Fruit fly (Drosophila melanogaster) whole organism, embryonic: ENCODE results near the gene Rab6.

Experiments used
- CG12744 ChIP-seq: fragments of 200-800 bp; sonication (Bioruptor generic); optimal IDR thresholded peaks from 2 replicates; lab custom pipeline; 2016; ENCODE audit warnings: missing biosample characterization, missing genetic modification characterization
- CG4404 ChIP-seq: fragments of 200-800 bp; sonication (Bioruptor generic); IDR thresholded peaks from 2 replicates; pipeline ENCODE4 v1.3.6; 2022; ENCODE audit warnings: missing biosample characterization, missing genetic modification characterization
- HLH4C ChIP-seq: fragments of 200-800 bp; sonication (Bioruptor generic); IDR thresholded peaks from 3 replicates; pipeline ENCODE4 v1.3.6; 2022; ENCODE audit warnings: missing biosample characterization, missing genetic modification characterization; ENCODE audit not compliant: partially characterized antibody

DNA sequence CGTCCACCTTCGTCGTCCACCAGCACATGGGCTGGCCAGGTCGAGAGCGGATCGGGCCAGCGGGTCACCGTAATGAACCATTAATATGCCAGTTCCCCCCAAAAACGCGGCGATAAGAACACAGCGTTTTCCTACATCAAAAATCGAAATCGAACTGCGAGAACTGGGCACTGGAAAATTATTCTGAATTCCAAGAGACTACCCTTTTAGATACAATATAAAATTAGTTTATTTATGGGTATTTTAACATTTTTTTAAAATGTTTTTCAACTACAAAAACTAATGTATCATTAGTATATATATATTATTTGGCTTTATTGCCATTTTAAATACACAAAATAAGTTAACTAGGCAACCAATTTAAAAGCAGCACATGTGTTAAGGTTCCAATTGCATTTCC, 30.2 kb downstream of the Rab6 start:
- TF ChIP-seq HLH4C (GFP tag; lab: Robert Waterston, UW) (no peak), CG4404 (GFP tag; lab: Robert Waterston, UW) (no peak), CG12744 (GFP tag; lab: Kevin White, UChicago) (no peak)
